Fruit fly (Drosophila melanogaster): Measurements from ENCODE around the gene Dpy-30L2.

The Dpy-30L2 gene

dm6 chr3L:4071561-4072049, 24.1 kb upstream of the Dpy-30L2 start, which contains the start of gene wit (continued):
- TF ChIP-seq Doc2 (GFP tag; IDR thresholded peaks at IDR 0.05), result no peak
- TF ChIP-seq pho (GFP tag; optimal IDR thresholded peaks at IDR 0.05), result peak; percentile 22
- 0 out of 2 replicates have a peak, but pooled peaks have one; percentile 22 for TF ChIP-seq ttk (GFP tag; IDR thresholded peaks at IDR 0.05)
- peak; percentile 42; the same call in 1 of the 3 replicates for TF ChIP-seq row (GFP tag; IDR thresholded peaks at IDR 0.05)
- no peak for TF ChIP-seq CG4730 (GFP tag; IDR thresholded peaks at IDR 0.05)
- TF ChIP-seq CG3838 (GFP tag; optimal IDR thresholded peaks at IDR 0.05), result no peak
- TF ChIP-seq Dbx (GFP tag; IDR thresholded peaks at IDR 0.05), result 0 out of 3 replicates have a peak, but pooled peaks have one; percentile 51
- no peak for TF ChIP-seq CG14860 (GFP tag; IDR thresholded peaks at IDR 0.05; ENCODE audit: partially characterized antibody)
- TF ChIP-seq CG5245 (GFP tag; optimal IDR thresholded peaks at IDR 0.05), result no peak
- no peak for TF ChIP-seq MBD-R2 (GFP tag; IDR thresholded peaks at IDR 0.05)
- no peak for TF ChIP-seq ato (GFP tag; IDR thresholded peaks at IDR 0.05; ENCODE audit: partially characterized antibody)
- TF ChIP-seq CG16863 (GFP tag; optimal IDR thresholded peaks at IDR 0.05), result no peak
- no peak for TF ChIP-seq ab (GFP tag; optimal IDR thresholded peaks at IDR 0.05)
- TF ChIP-seq lbe (GFP tag; optimal IDR thresholded peaks at IDR 0.05), result peak; percentile 83
- peak; percentile 28 for TF ChIP-seq Scr (GFP tag; IDR thresholded peaks at IDR 0.05; ENCODE audit: partially characterized antibody)
- no peak for TF ChIP-seq Six4 (GFP tag; optimal IDR thresholded peaks at IDR 0.05)
- TF ChIP-seq ken (GFP tag; IDR thresholded peaks at IDR 0.05), result no peak
- peak; percentile 87 for TF ChIP-seq Med (GFP tag)
- peak; percentile 57 for TF ChIP-seq yki (optimal IDR thresholded peaks at IDR 0.05)
- no peak for TF ChIP-seq CG17802 (tag; optimal IDR thresholded peaks at IDR 0.05)
- no peak for TF ChIP-seq gt (GFP tag; IDR thresholded peaks at IDR 0.05)
- TF ChIP-seq CG18619 (GFP tag; optimal IDR thresholded peaks at IDR 0.05), result no peak
- no peak for TF ChIP-seq CG1233 (GFP tag; optimal IDR thresholded peaks at IDR 0.05)
- TF ChIP-seq Trl (optimal IDR thresholded peaks at IDR 0.05), result peak; percentile 90 to 95
- TF ChIP-seq Trl (GFP tag; optimal IDR thresholded peaks at IDR 0.05), result peak; percentile 59
- no peak for TF ChIP-seq Ssrp (tag; optimal IDR thresholded peaks at IDR 0.05)
- TF ChIP-seq NC2β (GFP tag; optimal IDR thresholded peaks at IDR 0.05), result no peak
- no peak for TF ChIP-seq peb (GFP tag; IDR thresholded peaks at IDR 0.05)
- TF ChIP-seq CG16813 (GFP tag; IDR thresholded peaks at IDR 0.05; ENCODE audit: partially characterized antibody), result no peak
- no peak for TF ChIP-seq CG3407 (GFP tag; optimal IDR thresholded peaks at IDR 0.05)
- TF ChIP-seq h (optimal IDR thresholded peaks at IDR 0.05), result no peak
- TF ChIP-seq lola (GFP tag; optimal IDR thresholded peaks at IDR 0.05), result no peak
- TF ChIP-seq chm (GFP tag; IDR thresholded peaks at IDR 0.05), result peak; percentile 83
- TF ChIP-seq CG11085 (GFP tag; IDR thresholded peaks at IDR 0.05), result no peak
- TF ChIP-seq Oaz (GFP tag; IDR thresholded peaks at IDR 0.05), result no peak
- no peak for TF ChIP-seq jumu (GFP tag; optimal IDR thresholded peaks at IDR 0.05)
- no peak for TF ChIP-seq ap (GFP tag; IDR thresholded peaks at IDR 0.05)
- TF ChIP-seq Hey (tag; optimal IDR thresholded peaks at IDR 0.05), result no peak
- TF ChIP-seq tap (tag; optimal IDR thresholded peaks at IDR 0.05), result no peak
- no peak for TF ChIP-seq CG8290 (GFP tag; optimal IDR thresholded peaks at IDR 0.05)
- TF ChIP-seq CG8290 (tag; optimal IDR thresholded peaks at IDR 0.05), result peak in 1 of 2 experiments; percentile 73
- TF ChIP-seq Drgx (GFP tag; IDR thresholded peaks at IDR 0.05), result peak; percentile 48; the same call in 1 of the 2 replicates
- no peak for TF ChIP-seq CG7556 (GFP tag; optimal IDR thresholded peaks at IDR 0.05)
- TF ChIP-seq CG34376 (GFP tag; optimal IDR thresholded peaks at IDR 0.05), result peak; percentile 43
- peak; percentile 21 for TF ChIP-seq CG12299 (tag; optimal IDR thresholded peaks at IDR 0.05)
- TF ChIP-seq CG4282 (GFP tag; optimal IDR thresholded peaks at IDR 0.05), result no peak
- TF ChIP-seq NfI (GFP tag; optimal IDR thresholded peaks at IDR 0.05), result peak; percentile 21
- no peak for TF ChIP-seq CG12104 (GFP tag; optimal IDR thresholded peaks at IDR 0.05)
- TF ChIP-seq CG12391 (tag; optimal IDR thresholded peaks at IDR 0.05), result no peak
- TF ChIP-seq CG8478 (optimal IDR thresholded peaks at IDR 0.05), result no peak
- TF ChIP-seq CG10543 (GFP tag; optimal IDR thresholded peaks at IDR 0.05), result peak; percentile 4
- TF ChIP-seq dysf (GFP tag; IDR thresholded peaks at IDR 0.05), result no peak; the same call in 2 of the 3 replicates
- TF ChIP-seq CG14710 (tag; optimal IDR thresholded peaks at IDR 0.05), result no peak

Measured in whole organism, embryonic.